Worm (Caenorhabditis elegans) whole organism, L3 larva: ENCODE measurements around the gene clec-60.

Experiments used
- ceh-82 ChIP-seq: fragments of 150-350 bp; optimal IDR thresholded peaks from 2 replicates; lab custom pipeline; 2014; ENCODE audit warnings: missing biosample characterization, missing genetic modification characterization
- egl-27 ChIP-seq: sonication (generic microtip); optimal IDR thresholded peaks from 4 replicates; lab custom pipeline; 2017; ENCODE audit warnings: missing biosample characterization, missing genetic modification reagents, missing genetic modification characterization
- elt-1 ChIP-seq: fragments of 150-350 bp; optimal IDR thresholded peaks from 2 replicates; lab custom pipeline; 2014; ENCODE audit warnings: missing biosample characterization, missing genetic modification characterization
- elt-2 ChIP-seq: sonication (generic microtip); optimal IDR thresholded peaks from 2 replicates; lab custom pipeline; 2016; ENCODE audit warnings: missing genetic modification reagents, mild to moderate bottlenecking, missing genetic modification characterization, missing compliant biosample characterization
- elt-3 ChIP-seq, 3 experiments: fragments of 150-350 bp in 1 of 3; sonication (generic microtip) in 2 of 3; optimal IDR thresholded peaks; 2 replicates in 2 of 3; 4 replicates in 1 of 3; lab custom pipeline; 2014 to 2017; ENCODE audit warnings: missing biosample characterization in 3 of 3, missing genetic modification characterization in 3 of 3
- mdl-1 ChIP-seq: fragments of 150-350 bp; optimal IDR thresholded peaks from 2 replicates; lab custom pipeline; 2014; ENCODE audit warnings: missing biosample characterization, missing genetic modification characterization
- nhr-237 ChIP-seq: fragments of 150-350 bp; optimal IDR thresholded peaks from 2 replicates; lab custom pipeline; 2014; ENCODE audit warnings: missing biosample characterization, missing genetic modification characterization
- nhr-28 ChIP-seq: fragments of 150-350 bp; optimal IDR thresholded peaks from 2 replicates; lab custom pipeline; 2014; ENCODE audit warnings: missing biosample characterization, missing genetic modification characterization
- nhr-76 ChIP-seq: fragments of 150-350 bp; sonication (generic microtip); optimal IDR thresholded peaks from 5 replicates; lab custom pipeline; 2014; ENCODE audit warnings: missing biosample characterization, missing genetic modification characterization
- pqm-1 ChIP-seq: fragments of 150-350 bp; optimal IDR thresholded peaks from 2 replicates; lab custom pipeline; 2017; ENCODE audit warnings: missing biosample characterization, missing genetic modification characterization, inconsistent platforms
- snpc-4 ChIP-seq: fragments of 150-350 bp; optimal IDR thresholded peaks from 2 replicates; lab custom pipeline; 2014; ENCODE audit warnings: missing biosample characterization, missing genetic modification characterization

DNA sequence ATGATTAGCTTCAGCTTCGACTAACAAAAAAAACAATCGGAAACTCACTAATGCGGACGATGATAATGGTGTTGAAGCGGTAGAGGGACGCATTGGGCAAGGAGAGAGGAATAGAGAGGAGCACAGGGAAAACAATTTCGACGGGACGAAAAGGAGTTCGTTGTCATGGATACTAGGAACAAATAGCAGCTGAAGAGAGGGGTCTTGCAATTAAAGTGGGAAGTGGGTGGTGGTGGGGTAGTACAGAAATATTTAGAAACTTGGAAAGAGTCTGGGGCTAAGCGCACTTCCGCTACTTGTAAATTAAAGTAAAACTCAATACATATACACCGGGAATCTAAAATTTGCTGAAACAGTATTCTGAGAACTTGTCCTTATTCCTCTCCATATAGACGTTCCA, 28.1 kb upstream of the clec-60 start, which contains the start of gene F59B10.2:
- TF ChIP-seq elt-1 (tag; lab: Kevin White, UChicago) (no peak), pqm-1 (tag; lab: Kevin White, UChicago) (no peak), nhr-237 (tag; lab: Kevin White, UChicago) (no peak), ceh-82 (tag; lab: Kevin White, UChicago) (no peak), elt-3 (tag; optimal IDR thresholded peaks at IDR 0.05; lab: Kevin White, UChicago) (no peak), egl-27 (tag; lab: Kevin White, UChicago) (no peak), snpc-4 (tag; lab: Kevin White, UChicago) (no peak), mdl-1 (tag; lab: Kevin White, UChicago) (no peak), nhr-28 (tag; lab: Kevin White, UChicago) (no peak), elt-2 (no peak), nhr-76 (no peak)
